Worm (Caenorhabditis elegans) whole organism, L4 larva: ENCODE data around the gene Y7A5A.5.
A peak's percentile ranks its signal among the peaks of the same experiment; 100 is the strongest.

ENCODE experiments used
- D1046.2 ChIP-seq: fragments of 200-800 bp; sonication (Bioruptor generic); IDR thresholded peaks from 2 replicates; pipeline ENCODE4 v1.3.6; 2022; ENCODE audit warnings: missing genetic modification characterization, missing compliant biosample characterization
- F49E8.2 ChIP-seq: sonication (generic microtip); optimal IDR thresholded peaks from 2 replicates; lab custom pipeline; 2016; ENCODE audit warnings: missing compliant biosample characterization, mild to moderate bottlenecking, missing genetic modification characterization, borderline replicate concordance
- T26A8.4 ChIP-seq: fragments of 200-800 bp; sonication (Bioruptor generic); IDR thresholded peaks from 2 replicates; pipeline ENCODE4 v1.3.6; 2022; ENCODE audit warnings: missing genetic modification characterization, missing compliant biosample characterization
- Y5F2A.4 ChIP-seq: fragments of 200-800 bp; sonication (Bioruptor generic); optimal IDR thresholded peaks from 2 replicates; lab custom pipeline; 2018; ENCODE audit warnings: mild to moderate bottlenecking, missing genetic modification characterization, missing compliant biosample characterization
- ZK337.2 ChIP-seq: fragments of 200-800 bp; sonication (Bioruptor generic); IDR thresholded peaks from 2 replicates; pipeline ENCODE4 v1.3.6; 2022; ENCODE audit warnings: missing genetic modification reagents, missing genetic modification characterization, missing compliant biosample characterization
- aha-1 ChIP-seq: fragments of 150-350 bp; peaks from one replicate; lab custom pipeline; 2014; ENCODE audit warnings: missing biosample characterization, missing genetic modification characterization
- aly-2 ChIP-seq: sonication (generic microtip); optimal IDR thresholded peaks from 2 replicates; lab custom pipeline; 2018; ENCODE audit warnings: missing biosample characterization, missing genetic modification characterization
- ceh-20 ChIP-seq: fragments of 200-800 bp; sonication (Bioruptor generic); IDR thresholded peaks from 2 replicates; pipeline ENCODE4 v1.3.6; 2022; ENCODE audit warnings: missing genetic modification reagents, missing genetic modification characterization, missing compliant biosample characterization
- ceh-28 ChIP-seq: fragments of 150-350 bp; optimal IDR thresholded peaks from 2 replicates; lab custom pipeline; 2014; ENCODE audit warnings: missing biosample characterization, missing genetic modification reagents, missing genetic modification characterization
- ceh-44 ChIP-seq: fragments of 200-800 bp; sonication (Bioruptor generic); IDR thresholded peaks from 2 replicates; pipeline ENCODE4 v1.3.6; 2022; ENCODE audit warnings: missing genetic modification reagents, missing genetic modification characterization, missing compliant biosample characterization
- cey-2 ChIP-seq: sonication (generic microtip); optimal IDR thresholded peaks from 3 replicates; lab custom pipeline; 2017; ENCODE audit warnings: missing genetic modification characterization, mild to moderate bottlenecking, missing compliant biosample characterization, antibody characterized with exemption, borderline replicate concordance; ENCODE audit not compliant: insufficient read depth
- ctbp-1 ChIP-seq: fragments of 200-800 bp; sonication (Bioruptor generic); IDR thresholded peaks from 2 replicates; pipeline ENCODE4 v1.3.6; 2022; ENCODE audit warnings: missing genetic modification reagents, missing genetic modification characterization, missing compliant biosample characterization
- daf-12 ChIP-seq: fragments of 150-350 bp; optimal IDR thresholded peaks from 2 replicates; lab custom pipeline; 2014; ENCODE audit warnings: missing biosample characterization, missing genetic modification reagents, missing genetic modification characterization
- daf-16 ChIP-seq, 3 experiments: sonication (generic microtip); optimal IDR thresholded peaks; 2 replicates each; lab custom pipeline; 2016 to 2017; ENCODE audit warnings: missing genetic modification characterization in 3 of 3, missing genetic modification reagents in 3 of 3, mild to moderate bottlenecking in 2 of 3, missing compliant biosample characterization in 2 of 3, missing biosample characterization in 1 of 3, moderate library complexity in 1 of 3
- daf-19 ChIP-seq: fragments of 200-800 bp; sonication (Bioruptor generic); conservative IDR thresholded peaks from 2 replicates; pipeline ENCODE4 v1.3.6; 2022; ENCODE audit warnings: missing genetic modification characterization, missing compliant biosample characterization
- dmd-6 ChIP-seq: fragments of 200-800 bp; sonication (Bioruptor generic); IDR thresholded peaks from 2 replicates; pipeline ENCODE4 v1.3.6; 2022; ENCODE audit warnings: missing genetic modification reagents, missing genetic modification characterization, missing compliant biosample characterization
- dve-1 ChIP-seq: sonication (generic microtip); optimal IDR thresholded peaks from 2 replicates; lab custom pipeline; 2017; ENCODE audit warnings: antibody characterized with exemption, mild to moderate bottlenecking, missing genetic modification characterization, missing compliant biosample characterization; ENCODE audit not compliant: insufficient read depth
- egl-27 ChIP-seq: sonication (generic microtip); optimal IDR thresholded peaks from 3 replicates; lab custom pipeline; 2017; ENCODE audit warnings: missing biosample characterization, missing genetic modification reagents, missing genetic modification characterization
- fkh-10 ChIP-seq: fragments of 150-350 bp; optimal IDR thresholded peaks from 2 replicates; lab custom pipeline; 2014; ENCODE audit warnings: missing biosample characterization, missing genetic modification reagents, missing genetic modification characterization
- hmg-1.1 ChIP-seq: fragments of 200-800 bp; sonication (Bioruptor generic); IDR thresholded peaks from 2 replicates; pipeline ENCODE4 v1.3.6; 2022; ENCODE audit warnings: missing genetic modification reagents, missing genetic modification characterization, missing compliant biosample characterization
- lin-29 ChIP-seq: fragments of 200-800 bp; sonication (Bioruptor generic); IDR thresholded peaks from 2 replicates; pipeline ENCODE4 v1.3.6; 2022; ENCODE audit warnings: missing genetic modification reagents, missing genetic modification characterization, missing compliant biosample characterization
- lin-38 ChIP-seq: fragments of 200-800 bp; sonication (Bioruptor generic); IDR thresholded peaks from 2 replicates; pipeline ENCODE4 v1.3.6; 2022; ENCODE audit warnings: missing genetic modification reagents, missing genetic modification characterization, missing compliant biosample characterization
- lir-3 ChIP-seq: sonication (generic microtip); optimal IDR thresholded peaks from 2 replicates; lab custom pipeline; 2016; ENCODE audit warnings: mild to moderate bottlenecking, missing genetic modification characterization, missing compliant biosample characterization
- lsy-2 ChIP-seq, 2 experiments: fragments of 150-350 bp in 1 of 2; sonication (generic microtip) in 1 of 2; optimal IDR thresholded peaks; 2 replicates each; lab custom pipeline; 2014 to 2017; ENCODE audit warnings: missing biosample characterization in 2 of 2, missing genetic modification characterization in 2 of 2
- madf-5 ChIP-seq, 2 experiments: fragments of 200-800 bp; sonication (Bioruptor generic); IDR thresholded peaks; 2 replicates each; pipeline ENCODE4 v1.3.6; 2022; ENCODE audit warnings: missing compliant biosample characterization in 2 of 2, missing genetic modification characterization in 2 of 2
- madf-9 ChIP-seq: fragments of 200-800 bp; sonication (Bioruptor generic); conservative IDR thresholded peaks from 2 replicates; pipeline ENCODE4 v1.3.6; 2022; ENCODE audit warnings: missing genetic modification reagents, missing genetic modification characterization, missing compliant biosample characterization
- mdl-1 ChIP-seq, 2 experiments: fragments of 150-350 bp in 1 of 2; sonication (generic microtip) in 1 of 2; optimal IDR thresholded peaks; 2 replicates each; lab custom pipeline; 2014 to 2017; ENCODE audit warnings: missing biosample characterization in 2 of 2, missing genetic modification characterization in 2 of 2
- mdt-29 ChIP-seq: fragments of 200-800 bp; sonication (Bioruptor generic); IDR thresholded peaks from 2 replicates; pipeline ENCODE4 v1.3.6; 2022; ENCODE audit warnings: missing genetic modification reagents, missing genetic modification characterization, missing compliant biosample characterization
- mes-2 ChIP-seq: sonication (generic microtip); optimal IDR thresholded peaks from 2 replicates; lab custom pipeline; 2016; ENCODE audit warnings: missing genotype, mild to moderate bottlenecking, missing genetic modification characterization, missing compliant biosample characterization; ENCODE audit not compliant: poor library complexity, severe bottlenecking
- nhr-102 ChIP-seq: sonication (generic microtip); optimal IDR thresholded peaks from 2 replicates; lab custom pipeline; 2016; ENCODE audit warnings: mild to moderate bottlenecking, missing genetic modification characterization, moderate library complexity, missing compliant biosample characterization
- nhr-11 ChIP-seq: fragments of 150-350 bp; optimal IDR thresholded peaks from 2 replicates; lab custom pipeline; 2014; ENCODE audit warnings: missing biosample characterization, missing genetic modification characterization
- nhr-111 ChIP-seq: fragments of 200-800 bp; sonication (Bioruptor generic); optimal IDR thresholded peaks from 2 replicates; lab custom pipeline; 2018; ENCODE audit warnings: mild to moderate bottlenecking, missing genetic modification characterization, missing compliant biosample characterization
- nhr-28 ChIP-seq: fragments of 150-350 bp; optimal IDR thresholded peaks from 2 replicates; lab custom pipeline; 2014; ENCODE audit warnings: missing biosample characterization, missing genetic modification characterization
- nhr-6 ChIP-seq: fragments of 150-350 bp; optimal IDR thresholded peaks from 2 replicates; lab custom pipeline; 2014; ENCODE audit warnings: missing biosample characterization, missing genetic modification characterization
- rbr-2 ChIP-seq: sonication (generic microtip); optimal IDR thresholded peaks from 2 replicates; lab custom pipeline; 2016; ENCODE audit warnings: missing genotype, missing genetic modification characterization, missing compliant biosample characterization
- set-16 ChIP-seq: fragments of 200-800 bp; sonication (Bioruptor generic); IDR thresholded peaks from 2 replicates; pipeline ENCODE4 v1.3.6; 2022; ENCODE audit warnings: missing genetic modification reagents, missing genetic modification characterization, missing compliant biosample characterization
- skn-1 ChIP-seq: fragments of 150-350 bp; optimal IDR thresholded peaks from 2 replicates; lab custom pipeline; 2014; ENCODE audit warnings: missing biosample characterization, missing genetic modification characterization
- snpc-4 ChIP-seq: fragments of 150-350 bp; optimal IDR thresholded peaks from 2 replicates; lab custom pipeline; 2014; ENCODE audit warnings: missing biosample characterization, missing genetic modification characterization
- tra-1 ChIP-seq: fragments of 200-800 bp; sonication (Bioruptor generic); IDR thresholded peaks from 2 replicates; pipeline ENCODE4 v1.3.6; 2022; ENCODE audit warnings: missing genetic modification reagents, missing genetic modification characterization, missing compliant biosample characterization
- unc-39 ChIP-seq: sonication (generic microtip); optimal IDR thresholded peaks from 2 replicates; lab custom pipeline; 2017; ENCODE audit warnings: missing biosample characterization, missing genetic modification characterization
- unc-62 ChIP-seq, 3 experiments: fragments of 150-350 bp in 1 of 3; sonication (generic microtip); optimal IDR thresholded peaks in 2 of 3; peaks in 1 of 3; 1 replicate in 1 of 3; 2 replicates in 2 of 3; lab custom pipeline; 2014 to 2017; ENCODE audit warnings: missing biosample characterization in 3 of 3, missing genetic modification characterization in 3 of 3, missing genetic modification reagents in 3 of 3, missing genotype in 1 of 3
- vab-7 ChIP-seq: fragments of 200-800 bp; sonication (Bioruptor generic); IDR thresholded peaks from 2 replicates; pipeline ENCODE4 v1.3.6; 2022; ENCODE audit warnings: missing genetic modification reagents, missing genetic modification characterization, missing compliant biosample characterization
- zfp-2 ChIP-seq: sonication (generic microtip); optimal IDR thresholded peaks from 2 replicates; lab custom pipeline; 2016; ENCODE audit warnings: mild to moderate bottlenecking, missing genetic modification characterization, missing compliant biosample characterization
- ztf-11 ChIP-seq: fragments of 150-350 bp; optimal IDR thresholded peaks from 2 replicates; lab custom pipeline; 2014; ENCODE audit warnings: missing biosample characterization, missing genetic modification characterization

Gene Y7A5A.5

ce11 chrX:15773262-15773908, 13.2 kb downstream of the Y7A5A.5 start, which contains the start of gene Y7A5A.13 (continued):
- TF ChIP-seq aha-1 (tag; lab: Kevin White, UChicago) (peak; percentile 91), zfp-2 (tag; lab: Kevin White, UChicago) (no peak), cey-2 (tag; lab: Kevin White, UChicago) (no peak), lin-29 (GFP tag; lab: Robert Waterston, UW) (no peak), nhr-111 (GFP tag; lab: Kevin White, UChicago) (peak; percentile 4), ceh-20 (GFP tag; lab: Robert Waterston, UW) (0 out of 2 replicates have a peak, but pooled peaks have one; percentile 52), egl-27 (tag; lab: Kevin White, UChicago) (no peak), tra-1 (GFP tag; lab: Robert Waterston, UW) (peak; percentile 75), rbr-2 (tag; lab: Kevin White, UChicago) (no peak), hmg-1.1 (GFP tag; lab: Robert Waterston, UW) (peak; percentile 54), mes-2 (peak; percentile 58), ZK337.2 (GFP tag; lab: Robert Waterston, UW) (no peak), ceh-28 (no peak), ceh-44 (GFP tag; lab: Robert Waterston, UW) (no peak), nhr-102 (tag; lab: Kevin White, UChicago) (peak; percentile 61), nhr-11 (tag; lab: Kevin White, UChicago) (no peak), set-16 (GFP tag; lab: Robert Waterston, UW) (no peak)

ce11 chrX:15772674-15773073, 14.0 kb downstream of the Y7A5A.5 start, which contains the start of gene Y7A5A.2:
Y7A5A.2 (minus strand) TSS chrX:15772735.
- TF ChIP-seq dve-1 (tag; lab: Kevin White, UChicago) (peak; percentile 38), daf-16 (GFP tag; optimal IDR thresholded peaks at IDR 0.05; lab: Kevin White, UChicago) (no peak), daf-16 (tag; optimal IDR thresholded peaks at IDR 0.05; lab: Kevin White, UChicago) (peak; percentile 53), nhr-28 (peak; percentile 9), mes-2 (no peak), aly-2 (tag; lab: Kevin White, UChicago) (no peak), mdl-1 (tag; optimal IDR thresholded peaks at IDR 0.05; lab: Kevin White, UChicago) (no peak), D1046.2 (GFP tag; lab: Robert Waterston, UW) (no peak), ctbp-1 (GFP tag; lab: Robert Waterston, UW) (no peak), Y5F2A.4 (GFP tag; lab: Kevin White, UChicago) (no peak), T26A8.4 (GFP tag; lab: Robert Waterston, UW) (no peak), unc-62 (GFP tag; optimal IDR thresholded peaks at IDR 0.05 in 1 of 2; lab: Kevin White, UChicago) (peak in 1 of 2 experiments; percentile 97), unc-62 (tag; optimal IDR thresholded peaks at IDR 0.05; lab: Kevin White, UChicago) (no peak), fkh-10 (GFP tag; lab: Kevin White, UChicago) (no peak), aha-1 (tag; lab: Kevin White, UChicago) (no peak)

- TF ChIP-seq nhr-6 (tag; lab: Kevin White, UChicago), result no peak
- TF ChIP-seq mdl-1 (tag; optimal IDR thresholded peaks at IDR 0.05; lab: Kevin White, UChicago), result no peak
- TF ChIP-seq madf-9 (GFP tag; lab: Robert Waterston, UW), result no peak
- no peak for TF ChIP-seq daf-12
- TF ChIP-seq snpc-4 (tag; lab: Kevin White, UChicago), result no peak
- no peak for TF ChIP-seq daf-19
- TF ChIP-seq madf-5 (GFP tag; IDR thresholded peaks at IDR 0.05; lab: Robert Waterston, UW), result no peak
- TF ChIP-seq mdt-29 (GFP tag; lab: Robert Waterston, UW), result no peak
- TF ChIP-seq daf-16 (GFP tag; optimal IDR thresholded peaks at IDR 0.05; lab: Kevin White, UChicago), result no peak
- TF ChIP-seq daf-16 (tag; optimal IDR thresholded peaks at IDR 0.05; lab: Kevin White, UChicago), result peak; percentile 96
- no peak for TF ChIP-seq zfp-2 (tag; lab: Kevin White, UChicago)
- no peak for TF ChIP-seq lsy-2 (tag; optimal IDR thresholded peaks at IDR 0.05; lab: Kevin White, UChicago)
- TF ChIP-seq vab-7 (GFP tag; lab: Robert Waterston, UW), result no peak
- TF ChIP-seq F49E8.2 (tag; lab: Kevin White, UChicago), result no peak
- TF ChIP-seq dve-1 (tag; lab: Kevin White, UChicago), result peak; percentile 15
- no peak for TF ChIP-seq lir-3 (tag; lab: Kevin White, UChicago)
- no peak for TF ChIP-seq hmg-1.1 (GFP tag; lab: Robert Waterston, UW)
- peak; percentile 51; the same call in 1 of the 2 replicates for TF ChIP-seq dmd-6 (GFP tag; lab: Robert Waterston, UW)
- no peak for TF ChIP-seq unc-39 (tag; lab: Kevin White, UChicago)
- TF ChIP-seq set-16 (GFP tag; lab: Robert Waterston, UW), result no peak
- no peak for TF ChIP-seq skn-1 (tag; lab: Kevin White, UChicago)
- TF ChIP-seq lin-38 (GFP tag; lab: Robert Waterston, UW), result no peak
- TF ChIP-seq ztf-11 (tag; lab: Kevin White, UChicago), result no peak
- no peak for TF ChIP-seq lin-29 (GFP tag; lab: Robert Waterston, UW)
- no peak for TF ChIP-seq Y5F2A.4 (GFP tag; lab: Kevin White, UChicago)
These were observed 15.2 kb downstream of the Y7A5A.5 start, which contains the start of gene Y7A5A.1 for ce11 chrX:15771411-15771810. Y7A5A.1 (minus strand) TSS chrX:15771493.
